Worm (Caenorhabditis elegans): ENCODE results near the gene C48B4.8.
A peak's percentile ranks its signal among the peaks of the same experiment; 100 is the strongest.

C48B4.8 gene

DNA sequence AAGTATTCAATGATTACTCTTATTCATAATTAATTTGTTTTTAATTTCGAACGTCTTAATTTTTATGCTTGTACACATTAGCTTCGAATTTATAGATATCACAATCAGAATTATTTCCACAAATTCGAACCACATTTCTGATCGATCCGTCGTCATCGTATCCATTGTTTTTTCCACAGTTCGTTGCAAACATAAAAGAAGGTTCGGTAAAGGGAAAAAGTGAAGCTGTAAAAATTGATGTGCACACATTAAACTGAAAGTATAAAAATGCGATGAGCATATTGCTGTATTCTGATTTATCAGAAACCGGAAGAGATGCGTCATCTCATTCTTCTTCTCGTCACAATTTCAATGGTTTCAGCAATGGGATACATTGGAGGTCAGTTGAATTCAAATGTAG, 36.0 kb upstream of the C48B4.8 start, which contains the start of gene C48B4.12:
Gene C48B4.12 (plus strand): TSS at position 301 of the 400 bp plus-strand sequence.
- no peak for TF ChIP-seq nhr-90 (tag; optimal IDR thresholded peaks at IDR 0.05; ENCODE audit: poor library complexity)
- no peak for TF ChIP-seq dsc-1 (tag; optimal IDR thresholded peaks at IDR 0.05)
- TF ChIP-seq elt-2 (tag; optimal IDR thresholded peaks at IDR 0.05): no peak
- no peak for TF ChIP-seq pag-3 (tag; optimal IDR thresholded peaks at IDR 0.05; ENCODE audit: borderline replicate concordance, insufficient read depth)
- no peak for TF ChIP-seq Y116A8C.19 (tag; optimal IDR thresholded peaks at IDR 0.05; ENCODE audit: borderline replicate concordance)
- TF ChIP-seq ceh-82 (tag; optimal IDR thresholded peaks at IDR 0.05): no peak
- no peak for TF ChIP-seq mep-1 (tag; optimal IDR thresholded peaks at IDR 0.05)
- TF ChIP-seq aly-2 (tag; optimal IDR thresholded peaks at IDR 0.05): no peak
- TF ChIP-seq F16B12.6 (tag; optimal IDR thresholded peaks at IDR 0.05): no peak
- TF ChIP-seq pax-3 (tag; optimal IDR thresholded peaks at IDR 0.05): no peak
- no peak for TF ChIP-seq fkh-8 (tag; optimal IDR thresholded peaks at IDR 0.05)
- no peak for TF ChIP-seq grh-1 (GFP tag; IDR thresholded peaks at IDR 0.05)
- no peak for TF ChIP-seq alr-1 (tag; optimal IDR thresholded peaks at IDR 0.05; ENCODE audit: borderline replicate concordance)
- no peak for TF ChIP-seq hlh-17 (GFP tag; optimal IDR thresholded peaks at IDR 0.05; ENCODE audit: borderline replicate concordance)
- TF ChIP-seq nhr-47 (tag; optimal IDR thresholded peaks at IDR 0.05): no peak

DNA sequence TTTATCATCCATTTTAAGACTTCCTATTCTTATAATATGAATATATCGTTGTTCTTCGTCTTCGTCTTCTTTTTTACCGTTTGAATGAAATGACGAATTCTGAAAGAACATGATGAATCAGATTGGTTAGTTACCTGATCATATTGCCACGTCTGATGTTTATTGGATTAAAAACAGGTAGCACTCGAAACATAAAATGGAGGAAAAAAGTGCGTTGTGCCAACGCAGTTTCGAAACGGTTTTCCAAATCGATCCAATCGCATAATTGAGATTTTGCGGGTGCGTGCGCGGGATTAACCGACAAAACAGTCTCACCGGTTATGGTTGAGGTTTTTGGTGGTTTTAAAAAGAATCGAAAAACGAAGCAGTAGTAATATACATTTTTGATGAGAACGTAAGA, 34.5 kb upstream of the C48B4.8 start, which contains the start of gene rom-2:
Gene rom-2 (minus strand): TSS at position 101 of the 400 bp plus-strand sequence.
- TF ChIP-seq sup-37 (GFP tag; optimal IDR thresholded peaks at IDR 0.05) (no peak), zag-1 (tag; optimal IDR thresholded peaks at IDR 0.05) (no peak), lin-14 (GFP tag; optimal IDR thresholded peaks at IDR 0.05) (no peak), ceh-82 (tag; optimal IDR thresholded peaks at IDR 0.05) (no peak), nhr-76 (tag; optimal IDR thresholded peaks at IDR 0.05) (no peak), zip-4 (GFP tag; optimal IDR thresholded peaks at IDR 0.05) (no peak), nhr-237 (tag; optimal IDR thresholded peaks at IDR 0.05) (no peak)

DNA sequence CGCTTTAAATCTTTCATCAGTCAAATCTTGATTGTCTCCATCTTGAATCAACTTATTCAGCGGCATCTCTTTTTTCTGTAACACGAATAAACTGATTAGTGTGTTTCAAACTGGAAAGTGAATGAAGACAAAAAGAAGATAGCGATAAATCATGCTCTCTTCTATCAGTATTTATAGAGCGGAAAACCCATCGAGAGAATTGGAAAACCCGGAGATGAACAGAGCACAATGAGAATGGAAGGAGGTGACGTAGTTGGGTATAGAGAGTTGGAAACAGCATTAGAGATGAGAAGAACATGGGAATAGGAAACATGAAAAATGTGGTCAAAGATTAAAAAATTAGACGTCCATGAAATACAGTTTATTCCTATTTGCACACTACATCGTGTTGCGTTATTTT, 31.1 kb upstream of the C48B4.8 start, which contains the start of gene acox-1.5:
Gene acox-1.5 (minus strand): TSS at position 75 of the 400 bp plus-strand sequence.
- TF ChIP-seq elt-2 (tag; optimal IDR thresholded peaks at IDR 0.05) (peak; percentile 35), nhr-28 (tag; optimal IDR thresholded peaks at IDR 0.05) (no peak)

DNA sequence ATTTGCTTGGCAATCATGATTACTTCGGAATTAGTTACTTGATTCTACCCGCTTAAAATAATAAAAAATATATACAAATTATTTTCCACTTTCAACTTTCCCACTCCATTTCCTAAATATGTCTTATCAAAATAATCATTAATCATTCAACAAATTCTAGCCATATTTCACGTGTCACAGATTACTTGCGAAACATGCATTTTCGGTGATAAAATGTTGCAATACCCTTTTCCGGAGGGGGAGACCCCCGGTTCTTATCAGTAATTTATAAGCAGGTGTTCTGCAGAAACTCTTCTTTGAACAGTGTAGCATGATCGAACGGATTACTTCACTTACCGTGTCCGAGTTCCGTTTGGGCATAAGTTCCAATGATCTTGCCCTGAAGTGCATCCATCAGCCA, 29.2 kb upstream of the C48B4.8 start:
- TF ChIP-seq fos-1 (tag; optimal IDR thresholded peaks at IDR 0.05) (no peak), lir-3 (tag; optimal IDR thresholded peaks at IDR 0.05; ENCODE audit: poor library complexity) (no peak), mdl-1 (tag; optimal IDR thresholded peaks at IDR 0.05) (peak in 1 of 2 experiments; percentile 2), elt-2 (tag; optimal IDR thresholded peaks at IDR 0.05) (peak; percentile 83)

DNA sequence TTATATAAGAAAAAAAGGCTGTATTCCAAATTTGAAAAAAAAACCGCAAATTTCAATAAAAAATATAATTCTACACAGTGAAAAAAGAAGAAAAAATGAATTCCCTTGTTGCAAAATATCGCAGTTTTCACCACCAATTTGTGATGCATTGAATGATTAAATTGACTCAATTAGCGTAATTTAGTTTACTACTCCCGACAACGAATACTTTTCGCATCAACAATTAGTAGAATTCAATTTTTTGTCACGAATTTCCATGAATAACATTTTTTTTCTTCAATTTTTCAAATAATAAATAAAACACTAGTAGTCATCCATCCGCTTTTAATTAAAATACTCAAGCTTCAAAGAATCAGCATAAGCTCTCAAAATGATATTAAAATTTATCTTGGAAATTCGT, 24.3 kb upstream of the C48B4.8 start:
- TF ChIP-seq snpc-4 (tag; optimal IDR thresholded peaks at IDR 0.05) (no peak), nhr-47 (tag; optimal IDR thresholded peaks at IDR 0.05) (peak; percentile 36), egl-27 (tag; optimal IDR thresholded peaks at IDR 0.05) (no peak), mdl-1 (tag; optimal IDR thresholded peaks at IDR 0.05) (no peak), nhr-12 (tag; optimal IDR thresholded peaks at IDR 0.05) (no peak), C16A3.4 (tag; optimal IDR thresholded peaks at IDR 0.05) (no peak), sox-4 (tag; optimal IDR thresholded peaks at IDR 0.05) (no peak), blmp-1 (tag; optimal IDR thresholded peaks at IDR 0.05) (no peak), nhr-71 (tag; optimal IDR thresholded peaks at IDR 0.05) (peak; percentile 52), zag-1 (tag; optimal IDR thresholded peaks at IDR 0.05) (peak; percentile 6), ceh-8 (GFP tag; optimal IDR thresholded peaks at IDR 0.05) (peak; percentile 94), ama-1 (optimal IDR thresholded peaks at IDR 0.05) (no peak), fkh-8 (tag; optimal IDR thresholded peaks at IDR 0.05) (peak; percentile 38), xbp-1 (tag; optimal IDR thresholded peaks at IDR 0.05) (no peak), lsy-2 (tag; optimal IDR thresholded peaks at IDR 0.05) (peak; percentile 5 to 29), tbx-2 (tag; optimal IDR thresholded peaks at IDR 0.05) (no peak), lin-14 (GFP tag; optimal IDR thresholded peaks at IDR 0.05) (peak; percentile 72), jun-1 (tag; optimal IDR thresholded peaks at IDR 0.05) (no peak)
